Fruit fly (Drosophila melanogaster): ENCODE measurements around the gene daed.

Gene daed

dm6 chr2L:2178810-2179143 lies 37.3 kb downstream of the daed start (continued):
- TF ChIP-seq CG1792 (GFP tag; optimal IDR thresholded peaks at IDR 0.05): no peak
- no peak for TF ChIP-seq E2f2 (GFP tag; IDR thresholded peaks at IDR 0.05)
- no peak for TF ChIP-seq tin (GFP tag; optimal IDR thresholded peaks at IDR 0.05)
- TF ChIP-seq CG6683 (GFP tag; optimal IDR thresholded peaks at IDR 0.05): no peak
- peak; percentile 3 for TF ChIP-seq Oli (tag; optimal IDR thresholded peaks at IDR 0.05)
- TF ChIP-seq grau (tag; optimal IDR thresholded peaks at IDR 0.05): peak; percentile 75
- TF ChIP-seq CG31441 (GFP tag; IDR thresholded peaks at IDR 0.05): no peak
- no peak for TF ChIP-seq CkIIα-i1 (GFP tag; IDR thresholded peaks at IDR 0.05)
- no peak for TF ChIP-seq tx (GFP tag; optimal IDR thresholded peaks at IDR 0.05)
- no peak for TF ChIP-seq CG9437 (GFP tag; optimal IDR thresholded peaks at IDR 0.05)
- TF ChIP-seq CG2120 (GFP tag; optimal IDR thresholded peaks at IDR 0.05): peak; percentile 18
- TF ChIP-seq Gug (GFP tag; IDR thresholded peaks at IDR 0.05): no peak
- TF ChIP-seq klu (GFP tag; IDR thresholded peaks at IDR 0.05): no peak
- TF ChIP-seq jing (GFP tag; optimal IDR thresholded peaks at IDR 0.05): no peak
- no peak for TF ChIP-seq gcm2 (GFP tag; optimal IDR thresholded peaks at IDR 0.05)
- TF ChIP-seq CG9932 (GFP tag; IDR thresholded peaks at IDR 0.05): no peak
- TF ChIP-seq ewg (GFP tag; optimal IDR thresholded peaks at IDR 0.05): no peak
- TF ChIP-seq CG2199 (GFP tag; IDR thresholded peaks at IDR 0.05): no peak
- peak; percentile 15 for TF ChIP-seq yki (optimal IDR thresholded peaks at IDR 0.05)
- peak; percentile 21; the same call in 1 of the 2 replicates for TF ChIP-seq Ada2b (GFP tag; IDR thresholded peaks at IDR 0.05)
- peak; percentile 46; the same call in 1 of the 2 replicates for TF ChIP-seq wdn (GFP tag; IDR thresholded peaks at IDR 0.05)
- TF ChIP-seq Dip3 (GFP tag; optimal IDR thresholded peaks at IDR 0.05): no peak
- TF ChIP-seq Hsf (GFP tag; optimal IDR thresholded peaks at IDR 0.05): no peak
- peak in 1 of 2 experiments; percentile 23 for TF ChIP-seq eve (GFP tag; optimal IDR thresholded peaks at IDR 0.05)
- TF ChIP-seq Bgb (GFP tag; IDR thresholded peaks at IDR 0.05; ENCODE audit: partially characterized antibody): 0 out of 2 replicates have a peak, but pooled peaks have one; percentile 5
- TF ChIP-seq CG8359 (GFP tag; optimal IDR thresholded peaks at IDR 0.05; ENCODE audit: borderline replicate concordance): no peak
- TF ChIP-seq CG30403 (GFP tag; optimal IDR thresholded peaks at IDR 0.05): peak; percentile 4
- TF ChIP-seq CG11456 (GFP tag; IDR thresholded peaks at IDR 0.05): no peak
- peak; percentile 82 to 85 for TF ChIP-seq Trl (optimal IDR thresholded peaks at IDR 0.05)
- TF ChIP-seq Trl (GFP tag; optimal IDR thresholded peaks at IDR 0.05): no peak

dm6 chr2L:2177969-2178809 lies 37.9 kb downstream of the daed start, which contains the start of gene aop:
aop (minus strand) TSS chr2L:2178754.
- TF ChIP-seq Rx (GFP tag; IDR thresholded peaks at IDR 0.05): no peak
- no peak for TF ChIP-seq CG18011 (GFP tag; optimal IDR thresholded peaks at IDR 0.05)
- peak; percentile 27 for TF ChIP-seq CG9727 (GFP tag; optimal IDR thresholded peaks at IDR 0.05)
- TF ChIP-seq CG1647 (GFP tag; optimal IDR thresholded peaks at IDR 0.05): peak; percentile 50
- TF ChIP-seq pita (GFP tag; optimal IDR thresholded peaks at IDR 0.05): no peak
- no peak for TF ChIP-seq gcm (GFP tag; optimal IDR thresholded peaks at IDR 0.05)
- no peak; the same call in 1 of the 2 replicates for TF ChIP-seq ranshi (GFP tag; IDR thresholded peaks at IDR 0.05)
- peak; percentile 8 for TF ChIP-seq dmrt11E (tag; optimal IDR thresholded peaks at IDR 0.05)
- TF ChIP-seq Bdp1 (GFP tag; optimal IDR thresholded peaks at IDR 0.05): peak; percentile 34
- no peak for TF ChIP-seq stc (GFP tag; IDR thresholded peaks at IDR 0.05)
- no peak for TF ChIP-seq CG6791 (GFP tag; IDR thresholded peaks at IDR 0.05; ENCODE audit: partially characterized antibody)
- no peak for TF ChIP-seq schlank (tag; optimal IDR thresholded peaks at IDR 0.05)
- peak; percentile 16 for TF ChIP-seq CG12299 (tag; optimal IDR thresholded peaks at IDR 0.05)
- TF ChIP-seq Usf (GFP tag; optimal IDR thresholded peaks at IDR 0.05): no peak
- no peak for TF ChIP-seq wdn (GFP tag; IDR thresholded peaks at IDR 0.05)
- no peak for TF ChIP-seq lov (optimal IDR thresholded peaks at IDR 0.05)
- no peak for TF ChIP-seq lov (GFP tag; IDR thresholded peaks at IDR 0.05)
- TF ChIP-seq NK7.1 (GFP tag; optimal IDR thresholded peaks at IDR 0.05): no peak
- peak; percentile 29 for TF ChIP-seq CG12659 (GFP tag; optimal IDR thresholded peaks at IDR 0.05)
- TF ChIP-seq caup (GFP tag; optimal IDR thresholded peaks at IDR 0.05; ENCODE audit: severe bottlenecking): peak; percentile 18
- TF ChIP-seq mld (GFP tag; IDR thresholded peaks at IDR 0.05; ENCODE audit: partially characterized antibody): no peak
- TF ChIP-seq Asciz (GFP tag; optimal IDR thresholded peaks at IDR 0.05): peak; percentile 28
- no peak for TF ChIP-seq CG11085 (GFP tag; IDR thresholded peaks at IDR 0.05)
- TF ChIP-seq Hsf (GFP tag; optimal IDR thresholded peaks at IDR 0.05): no peak
